Worm (Caenorhabditis elegans) whole organism, L4 larva: Measurements from ENCODE around the gene gas-1.

Source experiments
- ZK337.2 ChIP-seq: fragments of 200-800 bp; sonication (Bioruptor generic); IDR thresholded peaks from 2 replicates; pipeline ENCODE4 v1.3.6; 2022; ENCODE audit warnings: missing genetic modification reagents, missing genetic modification characterization, missing compliant biosample characterization
- aly-2 ChIP-seq: sonication (generic microtip); optimal IDR thresholded peaks from 2 replicates; lab custom pipeline; 2018; ENCODE audit warnings: missing biosample characterization, missing genetic modification characterization
- ceh-82 ChIP-seq: sonication (generic microtip); optimal IDR thresholded peaks from 2 replicates; lab custom pipeline; 2017; ENCODE audit warnings: missing biosample characterization, missing genetic modification characterization
- nhr-237 ChIP-seq: sonication (generic microtip); optimal IDR thresholded peaks from 2 replicates; lab custom pipeline; 2017; ENCODE audit warnings: missing biosample characterization, missing genetic modification characterization
- pqm-1 ChIP-seq: sonication (generic microtip); optimal IDR thresholded peaks from 2 replicates; lab custom pipeline; 2017; ENCODE audit warnings: missing biosample characterization, missing genetic modification characterization

DNA sequence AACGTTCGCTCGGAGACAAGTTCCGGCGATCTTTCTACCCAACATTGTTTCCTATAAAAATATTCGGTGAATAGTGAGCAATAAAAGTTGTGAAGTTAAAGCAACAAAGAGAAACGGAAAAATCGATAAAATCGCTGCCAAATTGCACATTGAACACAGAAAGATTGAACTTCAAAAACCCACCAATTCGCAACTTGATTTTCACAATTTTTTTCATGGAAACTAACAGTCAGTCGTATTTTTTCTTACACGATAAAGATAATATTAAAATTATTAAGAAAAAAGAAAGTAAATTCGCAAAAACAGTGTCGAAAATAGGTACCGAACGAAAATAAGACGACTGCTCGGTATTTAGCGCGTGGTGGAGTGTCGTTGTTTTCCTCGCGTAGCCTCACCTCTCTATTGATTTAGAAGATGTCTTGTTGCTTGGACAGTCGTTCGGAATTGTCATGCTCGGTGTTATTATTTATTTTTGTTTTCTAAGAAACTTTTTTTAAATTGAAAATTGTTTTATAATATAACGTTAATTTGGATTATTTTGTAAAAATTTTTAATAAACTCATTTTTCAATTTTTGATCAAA is at the start of gene gas-1:
- no peak for TF ChIP-seq aly-2 (tag; lab: Kevin White, UChicago)
- TF ChIP-seq ZK337.2 (GFP tag; lab: Robert Waterston, UW): no peak
- no peak for TF ChIP-seq nhr-237 (tag; lab: Kevin White, UChicago)
- TF ChIP-seq ceh-82 (tag; lab: Kevin White, UChicago): no peak
- no peak for TF ChIP-seq pqm-1
